Worm (Caenorhabditis elegans): Measurements from ENCODE around the gene anmt-1.

anmt-1 gene

ce11 chrIII:8733237-8733636, 48.6 kb downstream of the anmt-1 start:
- TF ChIP-seq B0310.2 (tag; optimal IDR thresholded peaks at IDR 0.05) = no peak
- no peak for TF ChIP-seq hnd-1 (tag; optimal IDR thresholded peaks at IDR 0.05)
- TF ChIP-seq hmbx-1 (tag; optimal IDR thresholded peaks at IDR 0.05) = no peak
- no peak for TF ChIP-seq flt-1 (GFP tag; IDR thresholded peaks at IDR 0.05)
- TF ChIP-seq aly-1 (tag; optimal IDR thresholded peaks at IDR 0.05) = no peak
- no peak for TF ChIP-seq ama-1 (optimal IDR thresholded peaks at IDR 0.05)
- no peak for TF ChIP-seq ets-7 (tag; optimal IDR thresholded peaks at IDR 0.05)
- TF ChIP-seq F13C5.2 (tag; optimal IDR thresholded peaks at IDR 0.05) = no peak
- no peak for TF ChIP-seq sea-1 (GFP tag; conservative IDR thresholded peaks at IDR 0.05)
- no peak for TF ChIP-seq hmg-4 (GFP tag; optimal IDR thresholded peaks at IDR 0.05)
- no peak for TF ChIP-seq tbx-37 (GFP tag; conservative IDR thresholded peaks at IDR 0.05)
- TF ChIP-seq tbx-11 (GFP tag; IDR thresholded peaks at IDR 0.05) = no peak
- TF ChIP-seq scrt-1 (GFP tag; IDR thresholded peaks at IDR 0.05) = no peak
- no peak for TF ChIP-seq ceh-13 (GFP tag; optimal IDR thresholded peaks at IDR 0.05)

DNA sequence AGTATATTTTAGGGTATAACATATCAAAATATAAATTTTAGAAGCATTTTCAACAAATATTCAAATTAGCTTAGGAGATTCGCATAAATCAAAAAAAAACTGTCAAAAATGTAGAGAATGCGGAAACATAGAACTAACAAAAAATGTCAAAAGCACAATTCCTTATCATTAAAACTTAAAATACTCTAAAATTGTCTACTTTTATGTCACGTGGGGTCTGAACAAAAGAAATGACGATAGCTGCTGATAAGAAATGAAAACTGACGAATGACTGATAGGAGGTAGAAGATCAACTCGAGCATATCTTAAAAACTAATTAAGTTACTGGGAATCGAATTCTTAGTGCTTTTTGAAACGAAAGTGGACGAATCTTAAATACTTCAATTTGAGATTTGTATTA, 49.1 kb downstream of the anmt-1 start:
- TF ChIP-seq hnd-1 (tag; optimal IDR thresholded peaks at IDR 0.05) (no peak), sea-1 (GFP tag; conservative IDR thresholded peaks at IDR 0.05) (no peak), tra-4 (tag; optimal IDR thresholded peaks at IDR 0.05) (no peak), ceh-13 (GFP tag; optimal IDR thresholded peaks at IDR 0.05) (no peak), ama-1 (optimal IDR thresholded peaks at IDR 0.05) (no peak), hmg-4 (GFP tag; optimal IDR thresholded peaks at IDR 0.05) (no peak), hmbx-1 (tag; optimal IDR thresholded peaks at IDR 0.05) (no peak), B0310.2 (tag; optimal IDR thresholded peaks at IDR 0.05) (no peak), tbx-11 (GFP tag; IDR thresholded peaks at IDR 0.05) (no peak), ceh-36 (tag; optimal IDR thresholded peaks at IDR 0.05) (no peak), ets-7 (tag; optimal IDR thresholded peaks at IDR 0.05) (no peak), scrt-1 (GFP tag; IDR thresholded peaks at IDR 0.05) (no peak), tbx-37 (GFP tag; conservative IDR thresholded peaks at IDR 0.05) (no peak), aly-1 (tag; optimal IDR thresholded peaks at IDR 0.05) (no peak), flt-1 (GFP tag; IDR thresholded peaks at IDR 0.05) (no peak)

- no peak for TF ChIP-seq aly-1 (tag; optimal IDR thresholded peaks at IDR 0.05)
- TF ChIP-seq B0310.2 (tag; optimal IDR thresholded peaks at IDR 0.05) = no peak
- no peak for TF ChIP-seq tra-4 (tag; optimal IDR thresholded peaks at IDR 0.05)
- TF ChIP-seq flt-1 (GFP tag; IDR thresholded peaks at IDR 0.05) = no peak
- TF ChIP-seq scrt-1 (GFP tag; IDR thresholded peaks at IDR 0.05) = no peak
- TF ChIP-seq hmbx-1 (tag; optimal IDR thresholded peaks at IDR 0.05) = no peak
- no peak for TF ChIP-seq ceh-13 (GFP tag; optimal IDR thresholded peaks at IDR 0.05)
- TF ChIP-seq hmg-4 (GFP tag; optimal IDR thresholded peaks at IDR 0.05) = no peak
- no peak for TF ChIP-seq F13C5.2 (tag; optimal IDR thresholded peaks at IDR 0.05)
- TF ChIP-seq ets-7 (tag; optimal IDR thresholded peaks at IDR 0.05) = no peak
- no peak for TF ChIP-seq hnd-1 (tag; optimal IDR thresholded peaks at IDR 0.05)
- no peak for TF ChIP-seq ceh-36 (tag; optimal IDR thresholded peaks at IDR 0.05)
- TF ChIP-seq ama-1 (optimal IDR thresholded peaks at IDR 0.05) = no peak
Observed at ce11 chrIII:8734327-8734885, 49.8 kb downstream of the anmt-1 start.
